Worm (Caenorhabditis elegans): Measurements from ENCODE around the gene mdt-15.

- TF ChIP-seq him-1 (tag; optimal IDR thresholded peaks at IDR 0.05): no peak
- no peak for TF ChIP-seq dao-5 (tag; optimal IDR thresholded peaks at IDR 0.05)
Observed at ce11 chrIII:5878215-5878614, 44.7 kb upstream of the mdt-15 start, which contains the start of the genes mig-21 and F01F1.2.

All from whole organism, L4/young adult.